Worm (Caenorhabditis elegans): ENCODE measurements around the gene Y73F4A.2.

The Y73F4A.2 gene

DNA sequence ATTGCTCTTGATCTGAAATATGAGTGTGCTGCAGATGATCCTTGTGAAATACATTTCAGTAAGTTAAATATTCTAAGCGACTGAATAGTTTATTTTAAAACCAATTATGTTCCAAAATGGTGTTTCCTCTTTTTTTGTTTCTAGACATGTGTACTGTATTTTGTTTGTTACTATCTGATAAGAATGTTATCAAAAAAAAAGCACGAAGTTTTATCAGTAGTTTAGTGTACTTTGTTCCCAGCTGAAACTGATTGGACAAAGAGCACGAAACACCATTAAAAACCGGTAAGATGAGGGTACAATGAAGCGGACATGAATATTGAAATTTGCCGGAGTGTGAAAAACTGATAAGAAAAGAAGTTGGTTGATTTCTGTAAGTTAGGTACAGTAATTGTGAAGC, 27.0 kb upstream of the Y73F4A.2 start:
- TF ChIP-seq flt-1 (GFP tag; IDR thresholded peaks at IDR 0.05) (no peak), T22C8.4 (GFP tag; IDR thresholded peaks at IDR 0.05) (no peak), med-1 (GFP tag; optimal IDR thresholded peaks at IDR 0.05; ENCODE audit: insufficient read depth) (no peak), ref-1 (GFP tag; conservative IDR thresholded peaks at IDR 0.05) (no peak), ztf-23 (GFP tag; IDR thresholded peaks at IDR 0.05) (no peak), klf-2 (GFP tag; conservative IDR thresholded peaks at IDR 0.05) (no peak), tab-1 (GFP tag; IDR thresholded peaks at IDR 0.05) (no peak), ztf-29 (GFP tag; IDR thresholded peaks at IDR 0.05) (no peak), cog-1 (tag; optimal IDR thresholded peaks at IDR 0.05) (no peak)

ce11 chrIV:9069703-9070102, 26.6 kb upstream of the Y73F4A.2 start, which contains the start of gene nhr-11:
Gene nhr-11, plus strand, starts transcription at chrIV:9070003.
- no peak for TF ChIP-seq ref-1 (GFP tag; conservative IDR thresholded peaks at IDR 0.05)
- no peak for TF ChIP-seq klf-2 (GFP tag; conservative IDR thresholded peaks at IDR 0.05)
- TF ChIP-seq T22C8.4 (GFP tag; IDR thresholded peaks at IDR 0.05): no peak
- TF ChIP-seq cog-1 (tag; optimal IDR thresholded peaks at IDR 0.05): no peak
- no peak for TF ChIP-seq flt-1 (GFP tag; IDR thresholded peaks at IDR 0.05)
- no peak for TF ChIP-seq ztf-23 (GFP tag; IDR thresholded peaks at IDR 0.05)
- no peak for TF ChIP-seq tab-1 (GFP tag; IDR thresholded peaks at IDR 0.05)
- TF ChIP-seq ztf-29 (GFP tag; IDR thresholded peaks at IDR 0.05): no peak
- no peak for TF ChIP-seq med-1 (GFP tag; optimal IDR thresholded peaks at IDR 0.05; ENCODE audit: insufficient read depth)

DNA sequence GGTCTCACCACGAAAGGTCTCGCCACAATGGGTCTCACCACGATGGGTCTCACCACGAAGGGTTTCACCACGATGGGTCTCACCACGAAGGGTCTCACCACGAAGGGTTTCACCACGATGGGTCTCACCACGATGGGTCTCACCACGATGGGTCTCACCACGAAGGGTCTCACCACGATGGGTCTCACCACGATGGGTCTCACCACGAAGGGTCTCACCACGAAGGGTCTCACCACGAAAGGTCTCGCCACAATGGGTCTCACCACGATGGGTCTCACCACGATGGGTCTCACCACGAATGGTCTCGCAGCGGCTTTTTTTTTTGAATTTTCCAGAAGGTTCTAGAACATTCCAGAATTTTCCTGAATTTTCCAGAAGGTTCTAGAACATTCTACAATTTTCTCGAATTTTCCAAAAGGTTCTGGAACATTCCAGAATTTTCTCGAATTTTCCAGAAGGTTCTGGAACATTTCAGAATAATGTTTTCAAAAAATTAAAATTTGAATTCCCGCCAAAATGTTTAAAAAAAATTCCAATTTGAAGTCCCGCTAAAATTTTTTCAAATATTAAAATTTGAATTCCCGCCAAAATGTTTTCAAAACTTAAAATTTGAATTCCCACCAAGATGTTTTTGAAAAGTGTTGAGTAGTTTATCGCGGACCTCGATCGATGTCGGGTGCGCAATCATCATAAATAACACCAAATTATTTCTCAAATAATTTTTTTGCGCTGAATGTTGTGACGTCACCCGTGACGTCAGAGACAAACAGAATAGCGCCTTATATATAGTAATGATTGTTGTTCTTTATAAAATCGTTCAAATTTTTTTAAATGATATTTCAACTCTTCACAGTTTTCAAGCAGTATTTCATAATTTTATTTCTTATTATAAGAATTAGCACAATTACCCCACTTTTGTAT, 24.4 kb upstream of the Y73F4A.2 start:
- TF ChIP-seq flt-1 (GFP tag; IDR thresholded peaks at IDR 0.05): peak; percentile 34; the same call in 1 of the 2 replicates

DNA sequence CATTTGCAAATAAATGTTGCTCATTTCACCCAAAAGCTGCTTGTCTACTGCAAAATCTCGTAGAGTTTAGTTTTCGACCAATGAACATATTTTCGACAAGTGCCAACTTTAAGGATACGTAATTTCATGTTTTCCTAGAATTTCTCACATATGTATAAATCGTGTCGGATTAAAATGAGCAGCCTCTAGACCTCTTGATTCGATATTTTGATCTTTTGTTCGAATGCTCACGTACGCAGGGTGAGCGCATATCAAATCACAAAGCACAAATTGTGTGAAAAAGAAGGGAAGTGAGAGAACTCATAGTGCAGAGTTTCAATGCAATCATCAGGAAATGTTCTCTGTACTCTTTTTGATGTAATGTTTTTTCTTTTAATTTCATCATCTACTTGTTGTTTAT, 20.4 kb upstream of the Y73F4A.2 start:
- TF ChIP-seq ztf-29 (GFP tag; IDR thresholded peaks at IDR 0.05) (no peak), ref-1 (GFP tag; conservative IDR thresholded peaks at IDR 0.05) (no peak), ztf-23 (GFP tag; IDR thresholded peaks at IDR 0.05) (no peak), med-1 (GFP tag; optimal IDR thresholded peaks at IDR 0.05; ENCODE audit: insufficient read depth) (no peak), T22C8.4 (GFP tag; IDR thresholded peaks at IDR 0.05) (no peak), klf-2 (GFP tag; conservative IDR thresholded peaks at IDR 0.05) (no peak), tab-1 (GFP tag; IDR thresholded peaks at IDR 0.05) (no peak), flt-1 (GFP tag; IDR thresholded peaks at IDR 0.05) (no peak)

DNA sequence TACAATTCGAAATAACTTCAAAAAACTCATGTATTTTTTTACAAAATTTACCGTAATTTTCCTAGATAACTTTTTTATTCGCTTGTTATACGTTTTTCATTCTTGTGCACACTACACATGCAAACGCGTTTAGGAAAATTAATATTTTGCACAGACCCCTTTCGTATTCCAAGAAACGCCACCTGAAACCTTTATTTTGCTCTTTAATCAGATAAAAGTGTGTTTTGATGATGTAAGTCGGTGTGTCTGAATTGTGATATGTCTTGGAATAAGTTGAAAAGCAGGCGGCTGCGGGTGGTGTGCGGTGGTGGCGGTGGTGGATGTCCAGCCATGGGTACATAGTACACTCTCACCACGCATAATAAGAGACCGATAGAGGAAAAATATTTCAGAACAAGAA, 10.3 kb upstream of the Y73F4A.2 start:
- TF ChIP-seq ztf-29 (GFP tag; IDR thresholded peaks at IDR 0.05) (no peak), cog-1 (tag; optimal IDR thresholded peaks at IDR 0.05) (no peak), klf-2 (GFP tag; conservative IDR thresholded peaks at IDR 0.05) (no peak), flt-1 (GFP tag; IDR thresholded peaks at IDR 0.05) (no peak), med-1 (GFP tag; optimal IDR thresholded peaks at IDR 0.05; ENCODE audit: insufficient read depth) (no peak), tab-1 (GFP tag; IDR thresholded peaks at IDR 0.05) (no peak), ztf-23 (GFP tag; IDR thresholded peaks at IDR 0.05) (no peak), ref-1 (GFP tag; conservative IDR thresholded peaks at IDR 0.05) (no peak), T22C8.4 (GFP tag; IDR thresholded peaks at IDR 0.05) (no peak)

DNA sequence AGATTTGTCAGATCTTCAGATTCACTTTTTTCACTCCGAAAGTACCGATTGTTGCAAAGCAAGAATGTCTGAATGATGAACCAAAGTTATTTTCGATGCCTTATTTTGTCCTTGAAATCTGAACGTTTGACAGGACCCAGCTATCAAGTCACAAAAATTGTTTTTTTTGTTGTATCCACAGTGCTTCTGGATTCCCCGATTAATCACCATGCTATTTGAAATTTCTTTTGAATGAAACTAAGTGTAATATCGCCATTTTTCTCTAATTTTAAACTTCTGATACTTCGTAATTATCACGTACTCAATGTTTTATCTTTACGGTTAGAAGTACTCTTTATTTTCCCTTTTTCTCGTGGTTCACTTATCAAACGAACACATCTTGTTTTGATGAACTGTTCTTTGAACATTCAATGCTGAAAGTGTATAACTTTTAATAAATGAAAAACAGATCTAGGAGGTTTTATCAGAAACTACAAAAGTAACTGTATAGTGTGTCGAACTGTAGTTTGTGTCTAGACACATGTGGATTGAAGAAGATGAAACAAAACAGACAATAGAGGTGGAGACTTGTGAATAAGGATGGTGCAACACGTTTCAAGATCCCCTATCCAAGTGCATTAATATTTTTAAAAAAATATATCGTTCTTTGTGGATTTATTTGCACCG, 8.5 kb upstream of the Y73F4A.2 start:
- TF ChIP-seq tab-1 (GFP tag; IDR thresholded peaks at IDR 0.05): no peak
- TF ChIP-seq med-1 (GFP tag; optimal IDR thresholded peaks at IDR 0.05; ENCODE audit: insufficient read depth): no peak
- no peak for TF ChIP-seq flt-1 (GFP tag; IDR thresholded peaks at IDR 0.05)
- TF ChIP-seq T22C8.4 (GFP tag; IDR thresholded peaks at IDR 0.05): no peak
- no peak for TF ChIP-seq cog-1 (tag; optimal IDR thresholded peaks at IDR 0.05)
- TF ChIP-seq ztf-29 (GFP tag; IDR thresholded peaks at IDR 0.05): no peak
- TF ChIP-seq klf-2 (GFP tag; conservative IDR thresholded peaks at IDR 0.05): no peak

DNA sequence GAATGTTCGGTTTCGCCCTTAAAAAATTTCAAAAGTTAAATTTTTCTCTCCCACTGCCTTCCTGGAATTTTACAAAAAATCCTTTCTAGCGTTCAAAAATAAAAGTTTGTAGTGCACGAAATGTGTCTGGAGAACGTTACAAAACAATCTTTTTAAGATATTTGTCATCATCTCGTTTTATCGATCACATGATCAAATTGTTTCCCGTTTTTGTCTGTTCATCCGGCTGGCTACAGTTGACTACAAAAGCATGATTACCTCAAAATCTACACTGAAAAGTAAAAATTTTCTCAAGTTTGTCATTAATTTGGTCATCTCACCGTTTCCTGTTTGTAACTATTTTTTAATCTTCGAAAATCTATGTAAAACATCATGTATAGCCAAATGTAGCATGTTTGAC, 7.9 kb upstream of the Y73F4A.2 start:
- TF ChIP-seq cog-1 (tag; optimal IDR thresholded peaks at IDR 0.05) (no peak), klf-2 (GFP tag; conservative IDR thresholded peaks at IDR 0.05) (no peak), ztf-29 (GFP tag; IDR thresholded peaks at IDR 0.05) (no peak), tab-1 (GFP tag; IDR thresholded peaks at IDR 0.05) (no peak), flt-1 (GFP tag; IDR thresholded peaks at IDR 0.05) (no peak), ztf-23 (GFP tag; IDR thresholded peaks at IDR 0.05) (no peak), med-1 (GFP tag; optimal IDR thresholded peaks at IDR 0.05; ENCODE audit: insufficient read depth) (no peak), T22C8.4 (GFP tag; IDR thresholded peaks at IDR 0.05) (no peak)

ce11 chrIV:9045252-9045651, 2.1 kb upstream of the Y73F4A.2 start, which contains the start of gene Y73F4A.1:
Gene Y73F4A.1, minus strand, starts transcription at chrIV:9045352.
- TF ChIP-seq ref-1 (GFP tag; conservative IDR thresholded peaks at IDR 0.05) (no peak), med-1 (GFP tag; optimal IDR thresholded peaks at IDR 0.05; ENCODE audit: insufficient read depth) (no peak), tab-1 (GFP tag; IDR thresholded peaks at IDR 0.05) (no peak), flt-1 (GFP tag; IDR thresholded peaks at IDR 0.05) (no peak), T22C8.4 (GFP tag; IDR thresholded peaks at IDR 0.05) (no peak), ztf-29 (GFP tag; IDR thresholded peaks at IDR 0.05) (no peak), cog-1 (tag; optimal IDR thresholded peaks at IDR 0.05) (no peak), klf-2 (GFP tag; conservative IDR thresholded peaks at IDR 0.05) (no peak), ztf-23 (GFP tag; IDR thresholded peaks at IDR 0.05) (no peak)

ce11 chrIV:9040393-9040792, 2.8 kb downstream of the Y73F4A.2 start, which contains the start of gene Y73F4A.3:
Gene Y73F4A.3, minus strand, starts transcription at chrIV:9040493.
- TF ChIP-seq tab-1 (GFP tag; IDR thresholded peaks at IDR 0.05) (no peak), ref-1 (GFP tag; conservative IDR thresholded peaks at IDR 0.05) (no peak), med-1 (GFP tag; optimal IDR thresholded peaks at IDR 0.05; ENCODE audit: insufficient read depth) (no peak), cog-1 (tag; optimal IDR thresholded peaks at IDR 0.05) (no peak), T22C8.4 (GFP tag; IDR thresholded peaks at IDR 0.05) (no peak), ztf-29 (GFP tag; IDR thresholded peaks at IDR 0.05) (no peak), ztf-23 (GFP tag; IDR thresholded peaks at IDR 0.05) (no peak), klf-2 (GFP tag; conservative IDR thresholded peaks at IDR 0.05) (no peak), flt-1 (GFP tag; IDR thresholded peaks at IDR 0.05) (no peak)

All from whole organism, midembryonic.